Fruit fly (Drosophila melanogaster) whole organism, embryonic: ENCODE measurements around the gene CG14669.
A peak's percentile ranks its signal among the peaks of the same experiment; 100 is the strongest.

ENCODE experiments used
- Ada2b ChIP-seq: fragments of 200-800 bp; sonication (Bioruptor generic); IDR thresholded peaks from 2 replicates; pipeline ENCODE4 v1.3.6; 2022; ENCODE audit warnings: missing biosample characterization, missing genetic modification characterization
- Asciz ChIP-seq: fragments of 200-800 bp; sonication (Bioruptor generic); optimal IDR thresholded peaks from 2 replicates; lab custom pipeline; 2017; ENCODE audit warnings: missing biosample characterization, mild to moderate bottlenecking, missing genetic modification characterization, missing genetic modification reagents
- Atf3 ChIP-seq: fragments of 200-800 bp; sonication (Bioruptor generic); optimal IDR thresholded peaks from 3 replicates; lab custom pipeline; 2016; ENCODE audit warnings: missing biosample characterization, missing genetic modification characterization
- Atf6 ChIP-seq: fragments of 200-800 bp; sonication (Bioruptor generic); IDR thresholded peaks from 2 replicates; pipeline ENCODE4 v1.3.6; 2022; ENCODE audit warnings: missing biosample characterization, missing genetic modification characterization
- CG10431 ChIP-seq: fragments of 200-800 bp; sonication (Bioruptor generic); optimal IDR thresholded peaks from 3 replicates; lab custom pipeline; 2018; ENCODE audit warnings: missing biosample characterization, mild to moderate bottlenecking, missing genetic modification characterization
- CG11560 ChIP-seq: fragments of 200-800 bp; sonication (Bioruptor generic); IDR thresholded peaks from 3 replicates; pipeline ENCODE4 v1.3.6; 2022; ENCODE audit warnings: missing biosample characterization, missing genetic modification characterization
- CG12299 ChIP-seq: fragments of 200-800 bp; sonication (Bioruptor generic); optimal IDR thresholded peaks from 2 replicates; lab custom pipeline; 2018; ENCODE audit warnings: missing biosample characterization, mild to moderate bottlenecking, missing genetic modification characterization
- CG12744 ChIP-seq: fragments of 200-800 bp; sonication (Bioruptor generic); optimal IDR thresholded peaks from 2 replicates; lab custom pipeline; 2016; ENCODE audit warnings: missing biosample characterization, missing genetic modification characterization
- CG13287 ChIP-seq: fragments of 200-800 bp; sonication (Bioruptor generic); IDR thresholded peaks from 2 replicates; pipeline ENCODE4 v1.3.6; 2022; ENCODE audit warnings: missing biosample characterization, missing genetic modification characterization; ENCODE audit not compliant: partially characterized antibody
- CG14667 ChIP-seq: fragments of 200-800 bp; sonication (Bioruptor generic); IDR thresholded peaks from 2 replicates; pipeline ENCODE4 v1.3.6; 2022; ENCODE audit warnings: missing biosample characterization, missing genetic modification characterization
- CG15514 ChIP-seq: fragments of 200-800 bp; sonication (Bioruptor generic); optimal IDR thresholded peaks from 3 replicates; lab custom pipeline; 2017; ENCODE audit warnings: missing biosample characterization, missing genetic modification characterization, mild to moderate bottlenecking, moderate library complexity, missing genetic modification reagents
- CG18476 ChIP-seq: fragments of 200-800 bp; sonication (Bioruptor generic); optimal IDR thresholded peaks from 2 replicates; lab custom pipeline; 2016; ENCODE audit warnings: missing biosample characterization, mild to moderate bottlenecking, missing genetic modification characterization
- CG2202 ChIP-seq: fragments of 200-800 bp; sonication (Bioruptor generic); optimal IDR thresholded peaks from 2 replicates; lab custom pipeline; 2018; ENCODE audit warnings: missing biosample characterization, mild to moderate bottlenecking, missing genetic modification characterization
- CG34376 ChIP-seq: fragments of 200-800 bp; sonication (Bioruptor generic); optimal IDR thresholded peaks from 2 replicates; lab custom pipeline; 2018; ENCODE audit warnings: missing biosample characterization, mild to moderate bottlenecking, missing genetic modification characterization
- CG3838 ChIP-seq: fragments of 200-800 bp; sonication (Bioruptor generic); optimal IDR thresholded peaks from 3 replicates; lab custom pipeline; 2016; ENCODE audit warnings: missing biosample characterization, missing genetic modification characterization
- CG3995 ChIP-seq: fragments of 200-800 bp; sonication (Bioruptor generic); optimal IDR thresholded peaks from 3 replicates; lab custom pipeline; 2016; ENCODE audit warnings: missing biosample characterization, missing genetic modification characterization
- CG4282 ChIP-seq: fragments of 200-800 bp; sonication (Bioruptor generic); optimal IDR thresholded peaks from 2 replicates; lab custom pipeline; 2016; ENCODE audit warnings: missing biosample characterization, missing genetic modification characterization
- CG4328 ChIP-seq: fragments of 200-800 bp; sonication (Bioruptor generic); optimal IDR thresholded peaks from 3 replicates; lab custom pipeline; 2017; ENCODE audit warnings: missing biosample characterization, missing genetic modification reagents, missing genetic modification characterization
- CG7745 ChIP-seq: fragments of 200-800 bp; sonication (Bioruptor generic); optimal IDR thresholded peaks from 2 replicates; lab custom pipeline; 2018; ENCODE audit warnings: missing biosample characterization, mild to moderate bottlenecking, missing genetic modification characterization, moderate library complexity
- CG7963 ChIP-seq: fragments of 200-800 bp; sonication (Bioruptor generic); IDR thresholded peaks from 3 replicates; pipeline ENCODE4 v1.3.6; 2022; ENCODE audit warnings: missing biosample characterization, missing genetic modification characterization; ENCODE audit not compliant: partially characterized antibody
- CG8290 ChIP-seq, 3 experiments: fragments of 200-800 bp; sonication (Bioruptor generic); optimal IDR thresholded peaks; 2 replicates each; lab custom pipeline; 2016 to 2019; ENCODE audit warnings: missing biosample characterization in 3 of 3, missing genetic modification characterization in 3 of 3, mild to moderate bottlenecking in 2 of 3, moderate library complexity in 1 of 3
- CG9215 ChIP-seq: fragments of 200-800 bp; sonication (Bioruptor generic); IDR thresholded peaks from 2 replicates; pipeline ENCODE4 v1.3.6; 2022; ENCODE audit warnings: missing biosample characterization, missing genetic modification characterization
- CG9437 ChIP-seq: fragments of 200-800 bp; sonication (Bioruptor generic); optimal IDR thresholded peaks from 2 replicates; lab custom pipeline; 2018; ENCODE audit warnings: missing biosample characterization, mild to moderate bottlenecking, missing genetic modification characterization
- CG9797 ChIP-seq: fragments of 200-800 bp; sonication (Bioruptor generic); optimal IDR thresholded peaks from 3 replicates; lab custom pipeline; 2018; ENCODE audit warnings: missing biosample characterization, mild to moderate bottlenecking, missing genetic modification characterization
- CHES-1-like ChIP-seq: fragments of 200-800 bp; sonication (Bioruptor generic); optimal IDR thresholded peaks from 2 replicates; lab custom pipeline; 2016; ENCODE audit warnings: missing biosample characterization, missing genetic modification characterization
- CkIIα-i1 ChIP-seq: fragments of 200-800 bp; sonication (Bioruptor generic); IDR thresholded peaks from 2 replicates; pipeline ENCODE4 v1.3.6; 2022; ENCODE audit warnings: missing biosample characterization, missing genetic modification characterization
- Deaf1 ChIP-seq: fragments of 200-800 bp; optimal IDR thresholded peaks from 3 replicates; lab custom pipeline; 2019; ENCODE audit warnings: missing biosample characterization, mild to moderate bottlenecking, missing genetic modification characterization, moderate library complexity
- Dek ChIP-seq: fragments of 200-800 bp; sonication (Bioruptor generic); optimal IDR thresholded peaks from 3 replicates; lab custom pipeline; 2019; ENCODE audit warnings: missing biosample characterization, mild to moderate bottlenecking, missing genetic modification characterization, moderate library complexity
- Dip2 ChIP-seq: fragments of 200-800 bp; sonication (Bioruptor generic); IDR thresholded peaks from 2 replicates; pipeline ENCODE4 v1.3.6; 2022; ENCODE audit warnings: missing biosample characterization, missing genetic modification characterization
- Dll ChIP-seq: fragments of 200-800 bp; sonication (Bioruptor generic); IDR thresholded peaks from 4 replicates; pipeline ENCODE4 v1.3.6; 2022; ENCODE audit warnings: missing biosample characterization, missing genetic modification characterization; ENCODE audit not compliant: partially characterized antibody
- H2.0 ChIP-seq: fragments of 200-800 bp; sonication (Bioruptor generic); IDR thresholded peaks from 2 replicates; pipeline ENCODE4 v1.3.6; 2022; ENCODE audit warnings: missing biosample characterization, missing genetic modification characterization
- HLHmδ ChIP-seq: fragments of 200-800 bp; sonication (Bioruptor generic); optimal IDR thresholded peaks from 2 replicates; lab custom pipeline; 2018; ENCODE audit warnings: missing biosample characterization, mild to moderate bottlenecking, missing genetic modification characterization, moderate library complexity
- HmgD ChIP-seq: fragments of 200-800 bp; sonication (Bioruptor generic); optimal IDR thresholded peaks from 3 replicates; lab custom pipeline; 2016; ENCODE audit warnings: missing biosample characterization, missing genetic modification characterization
- Hsf ChIP-seq: fragments of 200-800 bp; sonication (Bioruptor generic); optimal IDR thresholded peaks from 3 replicates; lab custom pipeline; 2016; ENCODE audit warnings: missing biosample characterization, missing genetic modification characterization
- Meics ChIP-seq: fragments of 200-800 bp; sonication (Bioruptor generic); optimal IDR thresholded peaks from 2 replicates; lab custom pipeline; 2017; ENCODE audit warnings: missing biosample characterization, mild to moderate bottlenecking, missing genetic modification characterization
- Mrtf ChIP-seq: fragments of 200-800 bp; sonication (Bioruptor generic); IDR thresholded peaks from 3 replicates; pipeline ENCODE4 v1.3.6; 2022; ENCODE audit warnings: missing biosample characterization, missing genetic modification characterization
- Side ChIP-seq: fragments of 200-800 bp; sonication (Bioruptor generic); optimal IDR thresholded peaks from 2 replicates; lab custom pipeline; 2016; ENCODE audit warnings: missing biosample characterization, missing genetic modification characterization
- Spps ChIP-seq: fragments of 200-800 bp; sonication (Bioruptor generic); optimal IDR thresholded peaks from 2 replicates; lab custom pipeline; 2018; ENCODE audit warnings: missing biosample characterization, mild to moderate bottlenecking, missing genetic modification characterization
- Stat92E ChIP-seq, 3 experiments: fragments of >200 bp in 2 of 3; fragments of 200-800 bp in 1 of 3; sonication (Bioruptor generic) in 1 of 3; optimal IDR thresholded peaks; 2 replicates each; lab custom pipeline; 2017 to 2019; ENCODE audit warnings: missing biosample characterization in 3 of 3, missing genetic modification characterization in 3 of 3, mild to moderate bottlenecking in 1 of 3, moderate library complexity in 1 of 3
- ems ChIP-seq: fragments of 200-800 bp; sonication (Bioruptor generic); optimal IDR thresholded peaks from 3 replicates; lab custom pipeline; 2016; ENCODE audit warnings: missing biosample characterization, missing genetic modification characterization
- esg ChIP-seq: fragments of 200-800 bp; sonication (Bioruptor generic); conservative IDR thresholded peaks from 2 replicates; pipeline ENCODE4 v1.3.6; 2022; ENCODE audit warnings: missing biosample characterization, missing genetic modification characterization
- grn ChIP-seq: fragments of 200-800 bp; sonication (Bioruptor generic); optimal IDR thresholded peaks from 3 replicates; lab custom pipeline; 2017; ENCODE audit warnings: missing biosample characterization, missing genetic modification characterization
- kni ChIP-seq: fragments of 200-800 bp; sonication (Bioruptor generic); optimal IDR thresholded peaks from 3 replicates; lab custom pipeline; 2017; ENCODE audit warnings: mild to moderate bottlenecking, missing biosample characterization, missing genetic modification reagents, missing genetic modification characterization
- lbe ChIP-seq: fragments of 200-800 bp; sonication (Bioruptor generic); optimal IDR thresholded peaks from 2 replicates; lab custom pipeline; 2016; ENCODE audit warnings: missing biosample characterization, mild to moderate bottlenecking, missing genetic modification characterization
- pzg ChIP-seq: fragments of 200-800 bp; sonication (Bioruptor generic); optimal IDR thresholded peaks from 3 replicates; lab custom pipeline; 2018; ENCODE audit warnings: missing biosample characterization, mild to moderate bottlenecking, missing genetic modification characterization, moderate library complexity
- so ChIP-seq: fragments of 200-800 bp; sonication (Bioruptor generic); IDR thresholded peaks from 3 replicates; pipeline ENCODE4 v1.3.6; 2022; ENCODE audit warnings: missing biosample characterization, missing genetic modification characterization
- sug ChIP-seq: fragments of 200-800 bp; optimal IDR thresholded peaks from 2 replicates; lab custom pipeline; 2019; ENCODE audit warnings: missing biosample characterization, mild to moderate bottlenecking, missing genetic modification characterization, moderate library complexity
- ttk ChIP-seq: fragments of 200-800 bp; sonication (Bioruptor generic); IDR thresholded peaks from 2 replicates; pipeline ENCODE4 v2.1.2; 2022; ENCODE audit warnings: missing biosample characterization, missing genetic modification characterization
- yki ChIP-seq: fragments of >200 bp; optimal IDR thresholded peaks from 3 replicates; lab custom pipeline; 2018
- zen ChIP-seq: fragments of 200-800 bp; sonication (Bioruptor generic); optimal IDR thresholded peaks from 3 replicates; lab custom pipeline; 2018; ENCODE audit warnings: missing biosample characterization, mild to moderate bottlenecking, missing genetic modification characterization, moderate library complexity

The CG14669 gene

DNA sequence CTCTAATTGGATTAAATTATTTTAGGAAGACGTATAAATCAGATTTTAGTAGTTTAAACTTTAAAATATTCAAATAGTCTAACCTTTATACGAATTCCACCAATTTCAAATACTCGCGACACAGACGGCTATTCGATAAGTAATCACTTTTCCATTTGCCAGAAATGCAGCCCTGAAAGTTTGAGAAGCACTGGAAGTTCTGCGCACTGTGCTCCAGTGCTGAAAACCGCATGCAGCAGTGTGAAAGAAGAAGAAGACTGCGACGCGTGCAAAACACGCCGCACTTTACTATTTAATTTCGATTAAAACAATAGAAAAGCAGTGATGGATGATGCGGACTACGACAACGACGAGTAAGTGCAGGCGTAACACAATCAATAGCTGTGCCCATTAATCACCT is 42.8 kb upstream of the CG14669 start, which contains the start of gene Polr2F (continued):
- TF ChIP-seq CG10431 (GFP tag; lab: Kevin White, UChicago) (no peak), kni (GFP tag; lab: Kevin White, UChicago) (peak; percentile 32), CG9437 (GFP tag; lab: Kevin White, UChicago) (peak; percentile 21), CG11560 (tag; lab: Robert Waterston, UW) (peak; percentile 100), CG7963 (GFP tag; lab: Robert Waterston, UW) (peak; percentile 41; the same call in 1 of the 3 replicates), CG8290 (GFP tag; optimal IDR thresholded peaks at IDR 0.05; lab: Kevin White, UChicago) (peak; percentile 89), CG8290 (tag; optimal IDR thresholded peaks at IDR 0.05; lab: Kevin White, UChicago) (peak in 1 of 2 experiments; percentile 95), Spps (tag; lab: Kevin White, UChicago) (no peak), Atf6 (GFP tag; lab: Robert Waterston, UW) (peak; percentile 70), Dll (GFP tag; lab: Robert Waterston, UW) (0 out of 4 replicates have a peak, but pooled peaks have one; percentile 45), ttk (GFP tag; lab: Robert Waterston, UW) (peak; percentile 66), Dip2 (GFP tag; lab: Robert Waterston, UW) (no peak), Mrtf (peak; percentile 54; the same call in 2 of the 3 replicates), Dek (tag; lab: Kevin White, UChicago) (peak; percentile 79), CG12299 (peak; percentile 44), Side (GFP tag; lab: Kevin White, UChicago) (peak; percentile 89), so (GFP tag; lab: Robert Waterston, UW) (peak; percentile 70; the same call in 1 of the 3 replicates), Stat92E (GFP tag; optimal IDR thresholded peaks at IDR 0.05; lab: Kevin White, UChicago) (peak in 1 of 3 experiments; percentile 74), CG12744 (peak; percentile 82), CG9797 (GFP tag; lab: Kevin White, UChicago) (peak; percentile 49), CG2202 (tag; lab: Kevin White, UChicago) (peak; percentile 13), CG34376 (GFP tag; lab: Kevin White, UChicago) (peak; percentile 81), CG7745 (tag; lab: Kevin White, UChicago) (no peak), pzg (GFP tag; lab: Kevin White, UChicago) (peak; percentile 98), CG15514 (GFP tag; lab: Kevin White, UChicago) (peak; percentile 89), lbe (GFP tag; lab: Kevin White, UChicago) (peak; percentile 65), CHES-1-like (GFP tag; lab: Kevin White, UChicago) (peak; percentile 96), CG14667 (GFP tag; lab: Robert Waterston, UW) (peak; percentile 74), Atf3 (GFP tag; lab: Kevin White, UChicago) (peak; percentile 76), HmgD (peak; percentile 94), Ada2b (GFP tag; lab: Robert Waterston, UW) (peak; percentile 42; the same call in 1 of the 2 replicates), ems (GFP tag; lab: Kevin White, UChicago) (peak; percentile 90), CG4328 (peak; percentile 56), HLHmδ (GFP tag; lab: Kevin White, UChicago) (peak; percentile 8), grn (GFP tag; lab: Kevin White, UChicago) (no peak), CG9215 (peak; percentile 75), CkIIα-i1 (GFP tag; lab: Robert Waterston, UW) (no peak), yki (lab: Kevin White, UChicago) (no peak), sug (tag; lab: Kevin White, UChicago) (peak; percentile 79), Meics (peak; percentile 76), CG4282 (GFP tag; lab: Kevin White, UChicago) (peak; percentile 89), CG18476 (GFP tag; lab: Kevin White, UChicago) (peak; percentile 49), H2.0 (GFP tag; lab: Robert Waterston, UW) (peak; percentile 80), Asciz (GFP tag; lab: Kevin White, UChicago) (peak; percentile 52), Hsf (GFP tag; lab: Kevin White, UChicago) (peak; percentile 92), CG3995 (GFP tag; lab: Kevin White, UChicago) (peak; percentile 96), CG13287 (GFP tag; lab: Robert Waterston, UW) (peak; percentile 70), Deaf1 (tag; lab: Kevin White, UChicago) (peak; percentile 15), zen (tag; lab: Kevin White, UChicago) (peak; percentile 80), esg (GFP tag; lab: Robert Waterston, UW) (0 out of 2 replicates have a peak, but pooled peaks have one; percentile 42), CG3838 (GFP tag; lab: Kevin White, UChicago) (peak; percentile 67)
